Fruit fly (Drosophila melanogaster): ENCODE data around the gene MED14.

- no peak for TF ChIP-seq Snoo (tag; optimal IDR thresholded peaks at IDR 0.05)
- TF ChIP-seq Pif1A (GFP tag; optimal IDR thresholded peaks at IDR 0.05) = no peak
- no peak for TF ChIP-seq EcR (GFP tag; optimal IDR thresholded peaks at IDR 0.05)
- no peak for TF ChIP-seq CG15710 (tag; optimal IDR thresholded peaks at IDR 0.05)
- TF ChIP-seq CG9948 (tag; optimal IDR thresholded peaks at IDR 0.05) = no peak
- no peak for TF ChIP-seq fd96Ca (GFP tag; IDR thresholded peaks at IDR 0.05)
- TF ChIP-seq CG34367 (tag; optimal IDR thresholded peaks at IDR 0.05) = no peak
- no peak for TF ChIP-seq Pif1B (GFP tag; optimal IDR thresholded peaks at IDR 0.05)
- TF ChIP-seq Ets98B (GFP tag; IDR thresholded peaks at IDR 0.05) = no peak
- TF ChIP-seq gl (tag; optimal IDR thresholded peaks at IDR 0.05) = no peak
- TF ChIP-seq CG32121 (GFP tag; IDR thresholded peaks at IDR 0.05) = no peak
Measured at dm6 chr3L:586582-587213, 6.3 kb upstream of the MED14 start.

Data from whole organism, pupa.